Worm (Caenorhabditis elegans) whole organism, young adult: ENCODE measurements around the gene lgc-43.
A peak's percentile ranks its signal among the peaks of the same experiment; 100 is the strongest.
"Not testable (repeated sequence)": the region's sequence is repeated elsewhere in the genome, so short reads cannot be mapped to it uniquely, and the experiment has no call there.

Source experiments
- B0261.1 ChIP-seq: sonication (generic microtip); optimal IDR thresholded peaks from 2 replicates; lab custom pipeline; 2016; ENCODE audit warnings: mild to moderate bottlenecking, missing genetic modification characterization, moderate library complexity, missing compliant biosample characterization
- D2030.7 ChIP-seq: fragments of 200-800 bp; sonication (Bioruptor generic); IDR thresholded peaks from 2 replicates; pipeline ENCODE4 v1.3.6; 2022; ENCODE audit warnings: missing genetic modification reagents, missing genetic modification characterization, missing compliant biosample characterization
- F22D6.2 ChIP-seq: sonication (generic microtip); optimal IDR thresholded peaks from 2 replicates; lab custom pipeline; 2016; ENCODE audit warnings: mild to moderate bottlenecking, missing genetic modification characterization, missing compliant biosample characterization
- F23B12.7 ChIP-seq: sonication (generic microtip); optimal IDR thresholded peaks from 2 replicates; lab custom pipeline; 2017; ENCODE audit warnings: missing genetic modification characterization, mild to moderate bottlenecking, missing compliant biosample characterization, antibody characterized with exemption, moderate library complexity; ENCODE audit not compliant: insufficient read depth
- K12H6.12 ChIP-seq: fragments of 200-800 bp; sonication (Bioruptor generic); optimal IDR thresholded peaks from 2 replicates; lab custom pipeline; 2018; ENCODE audit warnings: mild to moderate bottlenecking, missing genetic modification characterization, missing compliant biosample characterization
- T07F8.4 ChIP-seq: sonication (generic microtip); optimal IDR thresholded peaks from 2 replicates; lab custom pipeline; 2016; ENCODE audit warnings: mild to moderate bottlenecking, missing genetic modification characterization, moderate library complexity, missing compliant biosample characterization
- T26A5.8 ChIP-seq: sonication (generic microtip); optimal IDR thresholded peaks from 2 replicates; lab custom pipeline; 2016; ENCODE audit warnings: missing genetic modification characterization, missing compliant biosample characterization
- ZK185.1 ChIP-seq: sonication (generic microtip); optimal IDR thresholded peaks from 2 replicates; lab custom pipeline; 2016; ENCODE audit warnings: mild to moderate bottlenecking, missing genetic modification characterization, missing compliant biosample characterization; ENCODE audit not compliant: poor library complexity, severe bottlenecking
- ama-1 ChIP-seq, 3 experiments: fragments of 150-350 bp in 1 of 3; sonication (generic microtip) in 2 of 3; optimal IDR thresholded peaks; 2 replicates each; lab custom pipeline; 2014 to 2018; ENCODE audit warnings: missing biosample characterization in 2 of 3, missing genetic modification characterization in 2 of 3, missing genetic modification reagents in 2 of 3
- attf-3 ChIP-seq: fragments of 200-800 bp; sonication (Bioruptor generic); conservative IDR thresholded peaks from 2 replicates; pipeline ENCODE4 v1.3.6; 2022; ENCODE audit warnings: missing genetic modification reagents, missing genetic modification characterization, missing compliant biosample characterization
- attf-6 ChIP-seq: fragments of 200-800 bp; sonication (Bioruptor generic); IDR thresholded peaks from 2 replicates; pipeline ENCODE4 v1.3.6; 2022; ENCODE audit warnings: missing genetic modification reagents, missing genetic modification characterization, missing compliant biosample characterization
- ceh-40 ChIP-seq: fragments of 200-800 bp; sonication (Bioruptor generic); IDR thresholded peaks from 2 replicates; pipeline ENCODE4 v1.3.6; 2022; ENCODE audit warnings: missing genetic modification characterization, missing compliant biosample characterization
- ceh-91 ChIP-seq: fragments of 200-800 bp; sonication (Bioruptor generic); IDR thresholded peaks from 2 replicates; pipeline ENCODE4 v1.3.6; 2022; ENCODE audit warnings: missing genetic modification reagents, missing genetic modification characterization, missing compliant biosample characterization
- dox-1 ChIP-seq: fragments of 200-800 bp; sonication (Bioruptor generic); IDR thresholded peaks from 2 replicates; pipeline ENCODE4 v1.3.6; 2022; ENCODE audit warnings: missing genetic modification reagents, missing genetic modification characterization, missing compliant biosample characterization
- efl-1 ChIP-seq: fragments of 150-350 bp; optimal IDR thresholded peaks from 2 replicates; lab custom pipeline; 2014; ENCODE audit warnings: missing biosample characterization, missing genetic modification reagents, missing genetic modification characterization
- egl-44 ChIP-seq: fragments of 200-800 bp; sonication (Bioruptor generic); IDR thresholded peaks from 2 replicates; pipeline ENCODE4 v1.3.6; 2022; ENCODE audit warnings: missing genetic modification reagents, missing genetic modification characterization, missing compliant biosample characterization
- egrh-3 ChIP-seq: fragments of 200-800 bp; sonication (Bioruptor generic); IDR thresholded peaks from 2 replicates; pipeline ENCODE4 v1.3.6; 2022; ENCODE audit warnings: missing genetic modification reagents, missing genetic modification characterization, missing compliant biosample characterization
- hmg-1.2 ChIP-seq: fragments of 200-800 bp; sonication (Bioruptor generic); IDR thresholded peaks from 2 replicates; pipeline ENCODE4 v1.3.6; 2022; ENCODE audit warnings: missing genetic modification reagents, missing genetic modification characterization, missing compliant biosample characterization
- hmg-20 ChIP-seq: fragments of 200-800 bp; sonication (Bioruptor generic); IDR thresholded peaks from 2 replicates; pipeline ENCODE4 v1.3.6; 2022; ENCODE audit warnings: missing genetic modification reagents, missing genetic modification characterization, missing compliant biosample characterization
- lin-26 ChIP-seq: fragments of 200-800 bp; sonication (Bioruptor generic); IDR thresholded peaks from 2 replicates; pipeline ENCODE4 v1.3.6; 2022; ENCODE audit warnings: missing genetic modification reagents, missing genetic modification characterization, missing compliant biosample characterization
- lin-40 ChIP-seq: sonication (generic microtip); optimal IDR thresholded peaks from 2 replicates; lab custom pipeline; 2016; ENCODE audit warnings: missing genetic modification characterization, mild to moderate bottlenecking, missing compliant biosample characterization, missing genotype, missing genetic modification reagents
- lir-1 ChIP-seq: fragments of 200-800 bp; sonication (Bioruptor generic); conservative IDR thresholded peaks from 2 replicates; pipeline ENCODE4 v1.3.6; 2022; ENCODE audit warnings: missing genetic modification reagents, missing genetic modification characterization, missing compliant biosample characterization
- madf-10 ChIP-seq: sonication (generic microtip); optimal IDR thresholded peaks from 2 replicates; lab custom pipeline; 2016; ENCODE audit warnings: mild to moderate bottlenecking, missing genetic modification characterization, missing compliant biosample characterization
- madf-3 ChIP-seq: fragments of 200-800 bp; sonication (Bioruptor generic); IDR thresholded peaks from 2 replicates; pipeline ENCODE4 v1.3.6; 2022; ENCODE audit warnings: missing genetic modification reagents, missing genetic modification characterization, missing compliant biosample characterization
- mcd-1 ChIP-seq: fragments of 200-800 bp; sonication (Bioruptor generic); IDR thresholded peaks from 2 replicates; pipeline ENCODE4 v1.3.6; 2022; ENCODE audit warnings: missing genetic modification reagents, missing genetic modification characterization, missing compliant biosample characterization
- mel-28 ChIP-seq: sonication (generic microtip); optimal IDR thresholded peaks from 2 replicates; lab custom pipeline; 2016; ENCODE audit warnings: borderline replicate concordance, mild to moderate bottlenecking, missing genetic modification characterization, missing compliant biosample characterization
- mxl-1 ChIP-seq: sonication (generic microtip); optimal IDR thresholded peaks from 2 replicates; lab custom pipeline; 2016; ENCODE audit warnings: missing genetic modification characterization, missing compliant biosample characterization
- nfya-2 ChIP-seq: fragments of 200-800 bp; sonication (Bioruptor generic); IDR thresholded peaks from 2 replicates; pipeline ENCODE4 v1.3.6; 2022; ENCODE audit warnings: missing genetic modification reagents, missing genetic modification characterization, missing compliant biosample characterization
- nfyb-1 ChIP-seq: fragments of 200-800 bp; sonication (Bioruptor generic); IDR thresholded peaks from 2 replicates; pipeline ENCODE4 v1.3.6; 2022; ENCODE audit warnings: missing genetic modification reagents, missing genetic modification characterization, missing compliant biosample characterization
- nhr-120 ChIP-seq: fragments of 200-800 bp; sonication (Bioruptor generic); IDR thresholded peaks from 2 replicates; pipeline ENCODE4 v1.3.6; 2022; ENCODE audit warnings: missing genetic modification characterization, missing compliant biosample characterization
- nhr-27 ChIP-seq: fragments of 200-800 bp; sonication (Bioruptor generic); optimal IDR thresholded peaks from 2 replicates; lab custom pipeline; 2018; ENCODE audit warnings: mild to moderate bottlenecking, missing genetic modification characterization, moderate library complexity, missing compliant biosample characterization
- pha-4 ChIP-seq: fragments of 150-350 bp; sonication (generic microtip); optimal IDR thresholded peaks from 2 replicates; lab custom pipeline; 2014; ENCODE audit warnings: missing biosample characterization, missing genetic modification reagents, missing genetic modification characterization
- rcor-1 ChIP-seq: fragments of 200-800 bp; sonication (Bioruptor generic); IDR thresholded peaks from 2 replicates; pipeline ENCODE4 v1.3.6; 2022; ENCODE audit warnings: missing genetic modification reagents, missing genetic modification characterization, missing compliant biosample characterization
- rpc-1 ChIP-seq, 2 experiments: fragments of 150-350 bp in 1 of 2; sonication (generic microtip) in 1 of 2; optimal IDR thresholded peaks; 2 replicates each; lab custom pipeline; 2014 to 2018; ENCODE audit warnings: missing biosample characterization in 1 of 2, missing genetic modification characterization in 1 of 2, missing genetic modification reagents in 1 of 2, missing genotype in 1 of 2
- snpc-1.1 ChIP-seq: sonication (generic microtip); optimal IDR thresholded peaks from 2 replicates; lab custom pipeline; 2017; ENCODE audit warnings: missing genetic modification characterization, mild to moderate bottlenecking, missing compliant biosample characterization, antibody characterized with exemption, moderate library complexity, missing genotype, missing genetic modification reagents; ENCODE audit not compliant: insufficient read depth
- snpc-4 ChIP-seq, 5 experiments: fragments of 150-350 bp in 1 of 5; sonication (generic microtip) in 4 of 5; optimal IDR thresholded peaks; 2 replicates each; lab custom pipeline; 2014 to 2018; ENCODE audit warnings: missing genetic modification characterization in 5 of 5, missing biosample characterization in 3 of 5, antibody characterized with exemption in 2 of 5, mild to moderate bottlenecking in 2 of 5, missing compliant biosample characterization in 2 of 5, missing genotype in 2 of 5, moderate library complexity in 2 of 5, missing genetic modification reagents in 1 of 5
- tbp1 ChIP-seq: fragments of 200-800 bp; sonication (Bioruptor generic); optimal IDR thresholded peaks from 2 replicates; lab custom pipeline; 2018; ENCODE audit warnings: mild to moderate bottlenecking, missing genetic modification characterization, missing compliant biosample characterization
- xnd-1 ChIP-seq: sonication (generic microtip); optimal IDR thresholded peaks from 2 replicates; lab custom pipeline; 2016; ENCODE audit warnings: missing genotype, missing genetic modification reagents, missing genetic modification characterization, missing compliant biosample characterization
- zfh-2 ChIP-seq: fragments of 200-800 bp; sonication (Bioruptor generic); conservative IDR thresholded peaks from 2 replicates; pipeline ENCODE4 v1.3.6; 2022; ENCODE audit warnings: missing genetic modification reagents, missing genetic modification characterization, missing compliant biosample characterization
- ztf-18 ChIP-seq: sonication (generic microtip); optimal IDR thresholded peaks from 2 replicates; lab custom pipeline; 2016; ENCODE audit warnings: missing genotype, mild to moderate bottlenecking, missing genetic modification characterization, missing compliant biosample characterization
- ztf-26 ChIP-seq: sonication (generic microtip); optimal IDR thresholded peaks from 2 replicates; lab custom pipeline; 2017; ENCODE audit warnings: missing genetic modification characterization, missing compliant biosample characterization

lgc-43 gene

DNA sequence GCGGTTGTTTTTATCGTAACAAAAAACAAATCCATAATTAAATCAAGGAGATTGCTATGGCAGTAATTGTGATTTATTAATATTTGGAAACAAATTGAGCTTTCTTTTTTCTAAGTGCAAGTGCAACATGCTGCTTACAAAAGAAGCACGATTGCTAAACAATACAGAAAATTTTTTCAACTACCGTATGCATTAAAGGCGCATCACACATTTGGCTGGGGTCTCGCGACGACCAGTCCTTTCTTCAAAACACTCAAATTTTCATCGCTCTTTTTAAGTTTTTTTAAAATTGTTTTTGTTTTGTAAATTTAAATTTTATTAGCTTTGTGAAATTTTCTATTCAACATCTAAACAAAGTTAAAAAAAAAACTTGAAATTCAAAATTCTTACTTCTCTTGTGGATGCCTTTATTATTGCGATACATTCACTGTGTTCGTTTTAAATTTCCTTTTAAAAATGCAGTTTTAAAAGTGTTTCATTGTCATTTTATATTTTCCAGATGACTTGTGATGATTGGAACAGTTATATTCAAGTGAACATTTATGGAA is 31.8 kb upstream of the lgc-43 start, which contains the start of gene zim-1 (continued):
- no peak for TF ChIP-seq ama-1 (optimal IDR thresholded peaks at IDR 0.05; lab: Kevin White, UChicago)
- TF ChIP-seq ama-1 (GFP tag; optimal IDR thresholded peaks at IDR 0.05; lab: Kevin White, UChicago) = no peak
- TF ChIP-seq snpc-4 (GFP tag; optimal IDR thresholded peaks at IDR 0.05; lab: Kevin White, UChicago) = no peak
- TF ChIP-seq snpc-4 (tag; optimal IDR thresholded peaks at IDR 0.05; lab: Kevin White, UChicago) = peak in 1 of 4 experiments; percentile 2
- no peak for TF ChIP-seq K12H6.12 (tag; lab: Kevin White, UChicago)
- TF ChIP-seq nfya-2 (GFP tag; lab: Robert Waterston, UW) = no peak
- no peak for TF ChIP-seq zfh-2
- TF ChIP-seq F22D6.2 = no peak
- no peak for TF ChIP-seq mel-28 (tag; lab: Kevin White, UChicago)
- no peak for TF ChIP-seq T26A5.8
- peak; percentile 5 for TF ChIP-seq efl-1
- TF ChIP-seq ztf-26 (tag; lab: Kevin White, UChicago) = no peak
- no peak for TF ChIP-seq hmg-20 (GFP tag; lab: Robert Waterston, UW)
- no peak for TF ChIP-seq attf-6 (GFP tag; lab: Robert Waterston, UW)
- TF ChIP-seq mcd-1 (GFP tag; lab: Robert Waterston, UW) = no peak
- TF ChIP-seq nhr-120 (GFP tag; lab: Robert Waterston, UW) = no peak
- TF ChIP-seq lin-40 (tag; lab: Kevin White, UChicago) = no peak
- TF ChIP-seq rcor-1 (GFP tag; lab: Robert Waterston, UW) = peak; percentile 26; the same call in 1 of the 2 replicates
- no peak for TF ChIP-seq ztf-18 (tag; lab: Kevin White, UChicago)
- TF ChIP-seq F23B12.7 = no peak
- no peak for TF ChIP-seq egl-44
- TF ChIP-seq xnd-1 (tag; lab: Kevin White, UChicago) = peak; percentile 77
- TF ChIP-seq mxl-1 = no peak
- TF ChIP-seq ceh-91 = 0 out of 2 replicates have a peak, but pooled peaks have one; percentile 15
- TF ChIP-seq lir-1 (GFP tag; lab: Robert Waterston, UW) = no peak
- TF ChIP-seq, all 124 proteins: peak for 9

DNA sequence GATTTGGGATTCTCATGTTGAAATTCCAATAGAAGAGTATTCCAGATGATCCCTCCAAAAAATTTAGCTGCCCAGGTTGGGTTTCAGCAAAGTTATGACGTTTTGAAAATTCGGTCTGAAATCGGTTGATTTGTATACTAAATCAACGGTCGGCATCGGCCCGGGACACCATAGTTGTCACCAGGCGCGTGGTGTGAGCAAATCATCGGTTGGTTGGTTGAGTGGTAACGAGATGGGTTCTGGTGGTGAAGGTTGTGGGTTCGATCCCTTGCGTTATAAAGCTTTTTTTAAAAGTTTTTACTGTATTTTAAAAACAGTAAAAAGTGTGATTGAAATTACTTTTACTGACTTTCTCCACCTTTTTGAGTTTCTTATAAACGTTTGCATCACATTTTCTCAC is 29.9 kb upstream of the lgc-43 start:
- TF ChIP-seq lin-26 = peak; percentile 71; the same call in 1 of the 2 replicates
- TF ChIP-seq dox-1 (GFP tag; lab: Robert Waterston, UW) = 0 out of 2 replicates have a peak, but pooled peaks have one; percentile 44
- TF ChIP-seq B0261.1 (tag; lab: Kevin White, UChicago) = peak; percentile 47
- TF ChIP-seq hmg-1.2 (GFP tag; lab: Robert Waterston, UW) = 0 out of 2 replicates have a peak, but pooled peaks have one; percentile 25
- 0 out of 2 replicates have a peak, but pooled peaks have one; percentile 31 for TF ChIP-seq ceh-40 (GFP tag; lab: Robert Waterston, UW)
- peak; percentile 70 for TF ChIP-seq tbp1 (GFP tag; lab: Kevin White, UChicago)
- TF ChIP-seq rcor-1 (GFP tag; lab: Robert Waterston, UW) = 0 out of 2 replicates have a peak, but pooled peaks have one; percentile 17
- not testable (repeated sequence) for TF ChIP-seq rpc-1 (optimal IDR thresholded peaks at IDR 0.05; lab: Kevin White, UChicago)
- peak; percentile 52 for TF ChIP-seq rpc-1 (tag; optimal IDR thresholded peaks at IDR 0.05; lab: Kevin White, UChicago)

DNA sequence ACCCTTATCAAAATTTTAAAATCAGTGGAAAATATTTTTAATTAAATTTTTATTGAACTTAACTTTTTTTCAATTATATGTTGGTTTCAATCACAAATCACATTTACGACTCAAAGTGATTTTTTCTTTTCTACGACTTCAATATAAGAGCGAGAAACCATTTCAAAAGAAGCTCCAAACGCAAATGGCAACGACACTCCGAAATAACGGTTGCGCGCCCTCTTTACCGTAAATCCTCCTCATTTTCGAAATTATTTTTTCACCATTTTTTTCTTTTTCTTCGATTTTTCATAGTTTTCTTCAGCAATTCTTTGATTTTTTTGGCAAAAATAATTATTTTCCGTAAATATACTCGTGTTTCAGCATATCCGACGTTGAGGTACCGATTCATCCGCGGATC is 25.5 kb upstream of the lgc-43 start:
- peak; percentile 80 for TF ChIP-seq attf-3

DNA sequence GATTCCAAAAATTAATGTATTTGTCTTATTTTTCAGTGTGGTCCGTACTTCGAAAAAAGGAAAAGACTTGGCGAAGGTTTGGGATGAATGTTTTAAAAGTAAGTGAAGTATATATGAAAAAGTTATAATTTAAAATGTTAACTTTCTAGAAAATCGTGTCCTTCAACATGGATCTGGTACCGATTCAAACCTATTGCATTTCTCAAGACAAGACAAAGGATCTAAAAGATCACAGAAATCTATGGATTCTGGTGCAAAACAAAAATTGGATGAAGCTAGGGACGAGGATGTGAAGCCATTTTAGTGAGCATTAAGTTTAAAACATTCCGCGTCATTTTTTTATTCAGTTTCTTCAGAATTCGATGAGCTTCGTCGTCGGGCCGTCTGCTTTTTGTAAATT is 23.5 kb upstream of the lgc-43 start, which contains the start of gene zim-2:
TSS of gene zim-2 (plus strand) at position 301 of the 400 bp plus-strand sequence.
- TF ChIP-seq nhr-27 (tag; lab: Kevin White, UChicago) (no peak), nfyb-1 (no peak), egrh-3 (GFP tag; lab: Robert Waterston, UW) (no peak), zfh-2 (no peak), pha-4 (tag; lab: Kevin White, UChicago) (no peak), D2030.7 (no peak), xnd-1 (tag; lab: Kevin White, UChicago) (no peak), K12H6.12 (tag; lab: Kevin White, UChicago) (no peak), ceh-40 (GFP tag; lab: Robert Waterston, UW) (no peak), T07F8.4 (tag; lab: Kevin White, UChicago) (no peak), mxl-1 (no peak), madf-3 (GFP tag; lab: Robert Waterston, UW) (no peak), madf-10 (tag; lab: Kevin White, UChicago) (no peak), ZK185.1 (tag; lab: Kevin White, UChicago) (no peak), snpc-1.1 (no peak)
